Worm (Caenorhabditis elegans): ENCODE data around the gene clec-54.

clec-54 gene

ce11 chrV:14506713-14507675 lies 30.3 kb downstream of the clec-54 start:
- TF ChIP-seq tbx-37 (GFP tag; conservative IDR thresholded peaks at IDR 0.05) (no peak), ets-7 (tag; optimal IDR thresholded peaks at IDR 0.05) (no peak), ceh-36 (tag; optimal IDR thresholded peaks at IDR 0.05) (no peak), scrt-1 (GFP tag; IDR thresholded peaks at IDR 0.05) (no peak), pes-1 (GFP tag; IDR thresholded peaks at IDR 0.05) (no peak), hmg-4 (GFP tag; optimal IDR thresholded peaks at IDR 0.05) (no peak), hmbx-1 (tag; optimal IDR thresholded peaks at IDR 0.05) (no peak), aly-1 (tag; optimal IDR thresholded peaks at IDR 0.05) (no peak), tra-4 (tag; optimal IDR thresholded peaks at IDR 0.05) (no peak), ceh-13 (GFP tag; optimal IDR thresholded peaks at IDR 0.05) (no peak), hnd-1 (tag; optimal IDR thresholded peaks at IDR 0.05) (no peak), B0310.2 (tag; optimal IDR thresholded peaks at IDR 0.05) (no peak), ama-1 (optimal IDR thresholded peaks at IDR 0.05) (no peak), F13C5.2 (tag; optimal IDR thresholded peaks at IDR 0.05) (no peak), sea-1 (GFP tag; conservative IDR thresholded peaks at IDR 0.05) (no peak), flt-1 (GFP tag; IDR thresholded peaks at IDR 0.05) (no peak), tbx-11 (GFP tag; IDR thresholded peaks at IDR 0.05) (no peak)

ce11 chrV:14508005-14508521 lies 31.4 kb downstream of the clec-54 start, which contains the start of gene R02D5.1:
Gene R02D5.1 (plus strand): TSS chrV:14508249.
- no peak for TF ChIP-seq sea-1 (GFP tag; conservative IDR thresholded peaks at IDR 0.05)
- TF ChIP-seq hmg-4 (GFP tag; optimal IDR thresholded peaks at IDR 0.05), result peak; percentile 21

- TF ChIP-seq hnd-1 (tag; optimal IDR thresholded peaks at IDR 0.05), result no peak
- no peak for TF ChIP-seq ceh-13 (GFP tag; optimal IDR thresholded peaks at IDR 0.05)
- TF ChIP-seq tra-4 (tag; optimal IDR thresholded peaks at IDR 0.05), result no peak
- no peak for TF ChIP-seq B0310.2 (tag; optimal IDR thresholded peaks at IDR 0.05)
- no peak for TF ChIP-seq tbx-11 (GFP tag; IDR thresholded peaks at IDR 0.05)
- TF ChIP-seq scrt-1 (GFP tag; IDR thresholded peaks at IDR 0.05), result no peak
- TF ChIP-seq hmbx-1 (tag; optimal IDR thresholded peaks at IDR 0.05), result no peak
- no peak for TF ChIP-seq ets-7 (tag; optimal IDR thresholded peaks at IDR 0.05)
- no peak for TF ChIP-seq sea-1 (GFP tag; conservative IDR thresholded peaks at IDR 0.05)
- no peak for TF ChIP-seq ceh-36 (tag; optimal IDR thresholded peaks at IDR 0.05)
- no peak for TF ChIP-seq pes-1 (GFP tag; IDR thresholded peaks at IDR 0.05)
- TF ChIP-seq tbx-37 (GFP tag; conservative IDR thresholded peaks at IDR 0.05), result no peak
- TF ChIP-seq ama-1 (optimal IDR thresholded peaks at IDR 0.05), result no peak
- no peak for TF ChIP-seq F13C5.2 (tag; optimal IDR thresholded peaks at IDR 0.05)
- TF ChIP-seq flt-1 (GFP tag; IDR thresholded peaks at IDR 0.05), result no peak
- TF ChIP-seq aly-1 (tag; optimal IDR thresholded peaks at IDR 0.05), result no peak
- TF ChIP-seq hmg-4 (GFP tag; optimal IDR thresholded peaks at IDR 0.05), result no peak
Observed at ce11 chrV:14508556-14508955, 31.9 kb downstream of the clec-54 start.

- TF ChIP-seq hmg-4 (GFP tag; optimal IDR thresholded peaks at IDR 0.05) (no peak), pes-1 (GFP tag; IDR thresholded peaks at IDR 0.05) (no peak), hnd-1 (tag; optimal IDR thresholded peaks at IDR 0.05) (no peak), ceh-36 (tag; optimal IDR thresholded peaks at IDR 0.05) (no peak), aly-1 (tag; optimal IDR thresholded peaks at IDR 0.05) (no peak), ets-7 (tag; optimal IDR thresholded peaks at IDR 0.05) (no peak), B0310.2 (tag; optimal IDR thresholded peaks at IDR 0.05) (no peak)
Observed at ce11 chrV:14510746-14511145, 34.0 kb downstream of the clec-54 start, which contains the start of gene R02D5.9. Gene R02D5.9 (minus strand): TSS chrV:14511123.

DNA sequence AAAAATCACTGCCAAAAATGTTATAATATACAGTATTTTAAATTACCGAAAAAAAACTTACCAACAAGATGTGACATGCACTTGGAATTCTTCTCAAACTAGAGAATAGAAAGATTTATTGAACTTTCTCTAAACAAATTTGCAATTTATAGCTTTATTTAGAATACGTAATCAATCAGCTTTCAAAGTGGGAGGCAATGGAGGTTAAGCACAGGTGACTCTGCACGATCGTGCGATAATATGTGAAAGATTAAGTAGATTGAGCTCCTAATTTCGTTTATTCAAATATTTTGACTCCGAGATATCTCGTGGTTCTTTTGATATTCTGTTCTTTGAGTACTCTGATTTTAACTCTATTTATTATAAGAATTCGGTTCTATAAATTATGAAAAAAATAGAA lies 41.3 kb downstream of the clec-54 start, which contains the start of gene R02D5.6:
R02D5.6 (minus strand) TSS at position 101 of the 400 bp plus-strand sequence.
- TF ChIP-seq tra-4 (tag; optimal IDR thresholded peaks at IDR 0.05) (no peak), sea-1 (GFP tag; conservative IDR thresholded peaks at IDR 0.05) (no peak), tbx-11 (GFP tag; IDR thresholded peaks at IDR 0.05) (no peak), tbx-37 (GFP tag; conservative IDR thresholded peaks at IDR 0.05) (no peak), pes-1 (GFP tag; IDR thresholded peaks at IDR 0.05) (no peak), ama-1 (optimal IDR thresholded peaks at IDR 0.05) (no peak), hnd-1 (tag; optimal IDR thresholded peaks at IDR 0.05) (no peak), B0310.2 (tag; optimal IDR thresholded peaks at IDR 0.05) (no peak)

DNA sequence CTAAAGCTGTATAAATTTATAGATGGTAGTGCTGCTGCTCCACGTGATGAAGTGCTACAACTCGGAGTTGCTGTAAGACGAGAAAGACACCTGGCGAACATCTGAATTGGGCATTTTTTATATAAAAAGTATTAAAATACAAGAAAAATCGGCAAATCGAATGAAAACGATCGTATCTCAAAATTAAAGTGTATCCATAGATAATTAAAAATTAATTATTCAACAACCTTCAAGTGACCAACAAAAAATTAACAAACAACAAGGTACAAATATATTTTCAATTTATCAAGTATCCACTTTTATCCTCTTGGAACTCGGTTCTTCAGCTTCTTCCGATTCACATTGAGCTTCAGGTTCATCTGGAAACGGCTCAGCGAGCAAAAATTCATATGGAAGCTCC lies 42.6 kb downstream of the clec-54 start, which contains the start of gene R02D5.8:
R02D5.8 (minus strand) TSS at position 101 of the 400 bp plus-strand sequence.
- no peak for TF ChIP-seq sea-1 (GFP tag; conservative IDR thresholded peaks at IDR 0.05)
- no peak for TF ChIP-seq pes-1 (GFP tag; IDR thresholded peaks at IDR 0.05)
- no peak for TF ChIP-seq F13C5.2 (tag; optimal IDR thresholded peaks at IDR 0.05)
- TF ChIP-seq ceh-36 (tag; optimal IDR thresholded peaks at IDR 0.05), result no peak
- no peak for TF ChIP-seq tra-4 (tag; optimal IDR thresholded peaks at IDR 0.05)
- TF ChIP-seq aly-1 (tag; optimal IDR thresholded peaks at IDR 0.05), result no peak
- no peak for TF ChIP-seq flt-1 (GFP tag; IDR thresholded peaks at IDR 0.05)
- TF ChIP-seq hnd-1 (tag; optimal IDR thresholded peaks at IDR 0.05), result no peak
- TF ChIP-seq B0310.2 (tag; optimal IDR thresholded peaks at IDR 0.05), result no peak
- TF ChIP-seq scrt-1 (GFP tag; IDR thresholded peaks at IDR 0.05), result no peak
- TF ChIP-seq ets-7 (tag; optimal IDR thresholded peaks at IDR 0.05), result no peak
- no peak for TF ChIP-seq ama-1 (optimal IDR thresholded peaks at IDR 0.05)
- TF ChIP-seq tbx-11 (GFP tag; IDR thresholded peaks at IDR 0.05), result no peak
- TF ChIP-seq tbx-37 (GFP tag; conservative IDR thresholded peaks at IDR 0.05), result no peak
- TF ChIP-seq hmg-4 (GFP tag; optimal IDR thresholded peaks at IDR 0.05), result no peak
- TF ChIP-seq hmbx-1 (tag; optimal IDR thresholded peaks at IDR 0.05), result no peak
- no peak for TF ChIP-seq ceh-13 (GFP tag; optimal IDR thresholded peaks at IDR 0.05)

DNA sequence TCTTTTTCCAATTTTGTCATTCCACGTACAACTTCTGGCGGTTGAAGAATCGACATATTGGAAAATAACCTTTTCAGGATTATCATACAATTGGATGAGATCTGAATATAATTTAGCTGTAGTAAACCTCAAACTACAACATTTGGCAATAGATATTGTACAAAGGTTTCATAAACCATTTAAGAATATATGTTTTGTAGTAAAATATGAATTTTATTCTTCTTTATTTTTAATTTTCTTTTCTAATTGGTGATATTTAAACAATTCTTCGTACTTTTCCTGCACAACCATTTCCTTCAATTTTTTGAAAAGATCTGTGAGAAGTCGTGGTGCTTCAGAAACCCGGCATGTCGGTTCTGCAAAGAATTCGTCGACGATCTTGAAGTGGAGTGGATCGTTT lies 44.3 kb downstream of the clec-54 start, which contains the start of gene C53A5.17:
C53A5.17 (minus strand) TSS at position 101 of the 400 bp plus-strand sequence.
- TF ChIP-seq aly-1 (tag; optimal IDR thresholded peaks at IDR 0.05) (no peak), B0310.2 (tag; optimal IDR thresholded peaks at IDR 0.05) (no peak), tbx-37 (GFP tag; conservative IDR thresholded peaks at IDR 0.05) (no peak), hmbx-1 (tag; optimal IDR thresholded peaks at IDR 0.05) (no peak)

Data from whole organism, early embryonic.